Worm (Caenorhabditis elegans) whole organism, mixed stage, embryonic: ENCODE measurements around the gene srd-39.

Experiments
- M03D4.4 ChIP-seq: sonication (generic microtip); optimal IDR thresholded peaks from 2 replicates; lab custom pipeline; 2017; ENCODE audit warnings: mild to moderate bottlenecking, missing genetic modification characterization, missing compliant biosample characterization
- bed-3 ChIP-seq: fragments of 200-800 bp; sonication (Bioruptor generic); optimal IDR thresholded peaks from 3 replicates; lab custom pipeline; 2018; ENCODE audit warnings: mild to moderate bottlenecking, missing genetic modification characterization, moderate library complexity, missing compliant biosample characterization
- ceh-43 ChIP-seq: fragments of 200-800 bp; sonication (Bioruptor generic); optimal IDR thresholded peaks from 2 replicates; lab custom pipeline; 2018; ENCODE audit warnings: mild to moderate bottlenecking, missing genetic modification characterization, moderate library complexity, missing compliant biosample characterization
- cnd-1 ChIP-seq: fragments of 200-800 bp; sonication (Bioruptor generic); optimal IDR thresholded peaks from 2 replicates; lab custom pipeline; 2018; ENCODE audit warnings: mild to moderate bottlenecking, missing genetic modification characterization, missing compliant biosample characterization
- elt-1 ChIP-seq: sonication (generic microtip); optimal IDR thresholded peaks from 2 replicates; lab custom pipeline; 2017; ENCODE audit warnings: missing genetic modification characterization, mild to moderate bottlenecking, missing compliant biosample characterization, antibody characterized with exemption, moderate library complexity, borderline replicate concordance; ENCODE audit not compliant: insufficient read depth
- hlh-1 ChIP-seq: fragments of 150-350 bp; optimal IDR thresholded peaks from 2 replicates; lab custom pipeline; 2014; ENCODE audit warnings: missing biosample characterization, missing genetic modification reagents, missing genetic modification characterization
- mep-1 ChIP-seq: fragments of 150-350 bp; optimal IDR thresholded peaks from 2 replicates; lab custom pipeline; 2017; ENCODE audit warnings: missing biosample characterization, missing genetic modification reagents, missing genetic modification characterization, inconsistent platforms
- nhr-237 ChIP-seq: fragments of 150-350 bp; optimal IDR thresholded peaks from 2 replicates; lab custom pipeline; 2014; ENCODE audit warnings: missing biosample characterization, missing genetic modification characterization
- pha-4 ChIP-seq: fragments of 150-350 bp; optimal IDR thresholded peaks from 2 replicates; lab custom pipeline; 2018; ENCODE audit warnings: missing biosample characterization, missing genetic modification reagents, missing genetic modification characterization
- snpc-4 ChIP-seq: fragments of 150-350 bp; optimal IDR thresholded peaks from 2 replicates; lab custom pipeline; 2014; ENCODE audit warnings: missing biosample characterization, missing genetic modification characterization
- sptf-1 ChIP-seq: sonication (generic microtip); optimal IDR thresholded peaks from 2 replicates; lab custom pipeline; 2017; ENCODE audit warnings: mild to moderate bottlenecking, missing genetic modification characterization, moderate library complexity, missing compliant biosample characterization
- unc-120 ChIP-seq: sonication (generic microtip); optimal IDR thresholded peaks from 2 replicates; lab custom pipeline; 2017; ENCODE audit warnings: missing genetic modification characterization, missing compliant biosample characterization; ENCODE audit not compliant: poor library complexity, severe bottlenecking

srd-39 gene

ce11 chrX:13249102-13249501 lies 51.3 kb downstream of the srd-39 start:
- TF ChIP-seq pha-4 (tag; lab: Kevin White, UChicago) (no peak), mep-1 (no peak), hlh-1 (tag; lab: Kevin White, UChicago) (no peak), bed-3 (GFP tag; lab: Kevin White, UChicago) (no peak), M03D4.4 (tag; lab: Kevin White, UChicago) (no peak), cnd-1 (no peak), unc-120 (no peak), snpc-4 (tag; lab: Kevin White, UChicago) (no peak), nhr-237 (tag; lab: Kevin White, UChicago) (no peak), elt-1 (tag; lab: Kevin White, UChicago) (no peak), sptf-1 (no peak), ceh-43 (no peak)
